Worm (Caenorhabditis elegans) whole organism, L4 larva: ENCODE data around the gene C34C6.10.

Experiments used
- F10B5.3 ChIP-seq: sonication (generic microtip); optimal IDR thresholded peaks from 2 replicates; lab custom pipeline; 2016; ENCODE audit warnings: mild to moderate bottlenecking, missing genetic modification characterization, missing compliant biosample characterization
- F37D6.2 ChIP-seq: sonication (generic microtip); optimal IDR thresholded peaks from 2 replicates; lab custom pipeline; 2016; ENCODE audit warnings: mild to moderate bottlenecking, missing genetic modification characterization, missing compliant biosample characterization
- F44E2.7 ChIP-seq: fragments of 200-800 bp; sonication (Bioruptor generic); IDR thresholded peaks from 2 replicates; pipeline ENCODE4 v2.1.2; 2022; ENCODE audit warnings: missing genetic modification characterization, missing compliant biosample characterization
- Y105C5A.15 ChIP-seq: fragments of 200-800 bp; sonication (Bioruptor generic); IDR thresholded peaks from 2 replicates; pipeline ENCODE4 v1.3.6; 2022; ENCODE audit warnings: missing genetic modification characterization, missing compliant biosample characterization
- ZK546.5 ChIP-seq, 2 experiments: sonication (generic microtip); optimal IDR thresholded peaks; 2 replicates each; lab custom pipeline; 2017; ENCODE audit warnings: missing biosample characterization in 2 of 2, missing genetic modification characterization in 2 of 2
- aly-2 ChIP-seq: sonication (generic microtip); optimal IDR thresholded peaks from 2 replicates; lab custom pipeline; 2018; ENCODE audit warnings: missing biosample characterization, missing genetic modification characterization
- ama-1 ChIP-seq: fragments of 150-350 bp; optimal IDR thresholded peaks from 2 replicates; lab custom pipeline; 2014; ENCODE audit warnings: inconsistent platforms, mixed read lengths
- ceh-20 ChIP-seq: fragments of 200-800 bp; sonication (Bioruptor generic); IDR thresholded peaks from 2 replicates; pipeline ENCODE4 v1.3.6; 2022; ENCODE audit warnings: missing genetic modification reagents, missing genetic modification characterization, missing compliant biosample characterization
- ceh-44 ChIP-seq: fragments of 200-800 bp; sonication (Bioruptor generic); IDR thresholded peaks from 2 replicates; pipeline ENCODE4 v1.3.6; 2022; ENCODE audit warnings: missing genetic modification reagents, missing genetic modification characterization, missing compliant biosample characterization
- cey-2 ChIP-seq: sonication (generic microtip); optimal IDR thresholded peaks from 3 replicates; lab custom pipeline; 2017; ENCODE audit warnings: missing genetic modification characterization, mild to moderate bottlenecking, missing compliant biosample characterization, antibody characterized with exemption, borderline replicate concordance; ENCODE audit not compliant: insufficient read depth
- daf-12 ChIP-seq: fragments of 150-350 bp; optimal IDR thresholded peaks from 2 replicates; lab custom pipeline; 2014; ENCODE audit warnings: missing biosample characterization, missing genetic modification reagents, missing genetic modification characterization
- daf-16 ChIP-seq, 3 experiments: sonication (generic microtip); optimal IDR thresholded peaks; 2 replicates each; lab custom pipeline; 2016 to 2017; ENCODE audit warnings: missing genetic modification characterization in 3 of 3, missing genetic modification reagents in 3 of 3, mild to moderate bottlenecking in 2 of 3, missing compliant biosample characterization in 2 of 3, missing biosample characterization in 1 of 3, moderate library complexity in 1 of 3
- daf-8 ChIP-seq: fragments of 200-800 bp; sonication (Bioruptor generic); IDR thresholded peaks from 2 replicates; pipeline ENCODE4 v1.3.6; 2022; ENCODE audit warnings: missing genetic modification characterization, missing compliant biosample characterization
- dmd-6 ChIP-seq: fragments of 200-800 bp; sonication (Bioruptor generic); IDR thresholded peaks from 2 replicates; pipeline ENCODE4 v1.3.6; 2022; ENCODE audit warnings: missing genetic modification reagents, missing genetic modification characterization, missing compliant biosample characterization
- dmd-9 ChIP-seq: fragments of 200-800 bp; sonication (Bioruptor generic); IDR thresholded peaks from 2 replicates; pipeline ENCODE4 v1.3.6; 2022; ENCODE audit warnings: missing genetic modification reagents, missing genetic modification characterization, missing compliant biosample characterization
- dpl-1 ChIP-seq: fragments of 150-350 bp; optimal IDR thresholded peaks from 2 replicates; lab custom pipeline; 2014; ENCODE audit warnings: missing biosample characterization, missing genetic modification reagents, missing genetic modification characterization
- dve-1 ChIP-seq: sonication (generic microtip); optimal IDR thresholded peaks from 2 replicates; lab custom pipeline; 2017; ENCODE audit warnings: antibody characterized with exemption, mild to moderate bottlenecking, missing genetic modification characterization, missing compliant biosample characterization; ENCODE audit not compliant: insufficient read depth
- egl-27 ChIP-seq: sonication (generic microtip); optimal IDR thresholded peaks from 3 replicates; lab custom pipeline; 2017; ENCODE audit warnings: missing biosample characterization, missing genetic modification reagents, missing genetic modification characterization
- gei-8 ChIP-seq: fragments of 200-800 bp; sonication (Bioruptor generic); optimal IDR thresholded peaks from 2 replicates; lab custom pipeline; 2018; ENCODE audit warnings: mild to moderate bottlenecking, missing genetic modification characterization, missing compliant biosample characterization
- hif-1 ChIP-seq, 2 experiments: sonication (generic microtip); optimal IDR thresholded peaks; 2 replicates each; lab custom pipeline; 2016 to 2017; ENCODE audit warnings: missing compliant biosample characterization in 2 of 2, missing genetic modification characterization in 2 of 2, missing genetic modification reagents in 2 of 2, missing genotype in 2 of 2, mild to moderate bottlenecking in 1 of 2
- lin-38 ChIP-seq: fragments of 200-800 bp; sonication (Bioruptor generic); IDR thresholded peaks from 2 replicates; pipeline ENCODE4 v1.3.6; 2022; ENCODE audit warnings: missing genetic modification reagents, missing genetic modification characterization, missing compliant biosample characterization
- lir-3 ChIP-seq: sonication (generic microtip); optimal IDR thresholded peaks from 2 replicates; lab custom pipeline; 2016; ENCODE audit warnings: mild to moderate bottlenecking, missing genetic modification characterization, missing compliant biosample characterization
- mdl-1 ChIP-seq, 2 experiments: fragments of 150-350 bp in 1 of 2; sonication (generic microtip) in 1 of 2; optimal IDR thresholded peaks; 2 replicates each; lab custom pipeline; 2014 to 2017; ENCODE audit warnings: missing biosample characterization in 2 of 2, missing genetic modification characterization in 2 of 2
- mdt-29 ChIP-seq: fragments of 200-800 bp; sonication (Bioruptor generic); IDR thresholded peaks from 2 replicates; pipeline ENCODE4 v1.3.6; 2022; ENCODE audit warnings: missing genetic modification reagents, missing genetic modification characterization, missing compliant biosample characterization
- mep-1 ChIP-seq: fragments of 150-350 bp; sonication (generic microtip); optimal IDR thresholded peaks from 3 replicates; lab custom pipeline; 2014; ENCODE audit warnings: missing biosample characterization, missing genetic modification characterization
- mes-2 ChIP-seq: sonication (generic microtip); optimal IDR thresholded peaks from 2 replicates; lab custom pipeline; 2016; ENCODE audit warnings: missing genotype, mild to moderate bottlenecking, missing genetic modification characterization, missing compliant biosample characterization; ENCODE audit not compliant: poor library complexity, severe bottlenecking
- mxl-3 ChIP-seq: fragments of 200-800 bp; sonication (Bioruptor generic); optimal IDR thresholded peaks from 2 replicates; lab custom pipeline; 2018; ENCODE audit warnings: mild to moderate bottlenecking, missing genetic modification characterization, missing compliant biosample characterization
- nhr-10 ChIP-seq: fragments of 150-350 bp; optimal IDR thresholded peaks from 2 replicates; lab custom pipeline; 2014; ENCODE audit warnings: missing biosample characterization, missing genetic modification characterization
- nhr-102 ChIP-seq: sonication (generic microtip); optimal IDR thresholded peaks from 2 replicates; lab custom pipeline; 2016; ENCODE audit warnings: mild to moderate bottlenecking, missing genetic modification characterization, moderate library complexity, missing compliant biosample characterization
- nhr-28 ChIP-seq: fragments of 150-350 bp; optimal IDR thresholded peaks from 2 replicates; lab custom pipeline; 2014; ENCODE audit warnings: missing biosample characterization, missing genetic modification characterization
- nhr-48 ChIP-seq: sonication (generic microtip); optimal IDR thresholded peaks from 2 replicates; lab custom pipeline; 2016; ENCODE audit warnings: mild to moderate bottlenecking, missing genetic modification characterization, missing compliant biosample characterization
- nhr-77 ChIP-seq: fragments of 150-350 bp; optimal IDR thresholded peaks from 2 replicates; lab custom pipeline; 2014; ENCODE audit warnings: missing biosample characterization, missing genetic modification characterization
- pqm-1 ChIP-seq: sonication (generic microtip); optimal IDR thresholded peaks from 2 replicates; lab custom pipeline; 2017; ENCODE audit warnings: missing biosample characterization, missing genetic modification characterization
- rbr-2 ChIP-seq: sonication (generic microtip); optimal IDR thresholded peaks from 2 replicates; lab custom pipeline; 2016; ENCODE audit warnings: missing genotype, missing genetic modification characterization, missing compliant biosample characterization
- snpc-4 ChIP-seq: fragments of 150-350 bp; optimal IDR thresholded peaks from 2 replicates; lab custom pipeline; 2014; ENCODE audit warnings: missing biosample characterization, missing genetic modification characterization
- unc-39 ChIP-seq: sonication (generic microtip); optimal IDR thresholded peaks from 2 replicates; lab custom pipeline; 2017; ENCODE audit warnings: missing biosample characterization, missing genetic modification characterization
- unc-62 ChIP-seq, 3 experiments: fragments of 150-350 bp in 1 of 3; sonication (generic microtip); optimal IDR thresholded peaks in 2 of 3; peaks in 1 of 3; 1 replicate in 1 of 3; 2 replicates in 2 of 3; lab custom pipeline; 2014 to 2017; ENCODE audit warnings: missing biosample characterization in 3 of 3, missing genetic modification characterization in 3 of 3, missing genetic modification reagents in 3 of 3, missing genotype in 1 of 3
- zag-1 ChIP-seq: fragments of 150-350 bp; optimal IDR thresholded peaks from 2 replicates; lab custom pipeline; 2014; ENCODE audit warnings: missing biosample characterization, missing genetic modification characterization
- ztf-7 ChIP-seq: fragments of 150-350 bp; optimal IDR thresholded peaks from 2 replicates; lab custom pipeline; 2014; ENCODE audit warnings: missing biosample characterization, missing genetic modification characterization

Gene C34C6.10

ce11 chrII:8664533-8664932 is 31.1 kb downstream of the C34C6.10 start, which contains the start of gene etc-1:
Gene etc-1 (plus strand): TSS chrII:8664833.
- TF ChIP-seq F44E2.7 (GFP tag; lab: Robert Waterston, UW) (no peak), ama-1 (lab: Kevin White, UChicago) (peak; percentile 11), mep-1 (tag; lab: Kevin White, UChicago) (no peak), unc-62 (GFP tag; optimal IDR thresholded peaks at IDR 0.05 in 1 of 2; lab: Kevin White, UChicago) (peak in 1 of 2 experiments; percentile 34), unc-62 (tag; optimal IDR thresholded peaks at IDR 0.05; lab: Kevin White, UChicago) (no peak), gei-8 (GFP tag; lab: Kevin White, UChicago) (no peak), dmd-9 (no peak)

ce11 chrII:8661539-8661938 is 34.1 kb downstream of the C34C6.10 start, which contains the start of the genes piga-1 and eif-2Bepsilon:
Gene piga-1 (minus strand): TSS chrII:8661712.
Gene eif-2Bepsilon (plus strand): TSS chrII:8661869.
- TF ChIP-seq ceh-20 (GFP tag; lab: Robert Waterston, UW), result no peak
- TF ChIP-seq ama-1 (lab: Kevin White, UChicago), result no peak
- no peak for TF ChIP-seq nhr-10 (tag; lab: Kevin White, UChicago)
- TF ChIP-seq dve-1 (tag; lab: Kevin White, UChicago), result peak; percentile 22
- TF ChIP-seq mxl-3 (GFP tag; lab: Kevin White, UChicago), result peak; percentile 24
- TF ChIP-seq mdl-1 (tag; optimal IDR thresholded peaks at IDR 0.05; lab: Kevin White, UChicago), result peak in 1 of 2 experiments; percentile 75
- no peak for TF ChIP-seq F44E2.7 (GFP tag; lab: Robert Waterston, UW)
- TF ChIP-seq dmd-9, result no peak
- TF ChIP-seq mes-2 (tag; lab: Kevin White, UChicago), result peak; percentile 53
- TF ChIP-seq ceh-44 (GFP tag; lab: Robert Waterston, UW), result no peak
- no peak for TF ChIP-seq mdt-29 (GFP tag; lab: Robert Waterston, UW)
- TF ChIP-seq ztf-7 (tag; lab: Kevin White, UChicago), result no peak
- no peak for TF ChIP-seq F10B5.3 (tag; lab: Kevin White, UChicago)
- no peak for TF ChIP-seq nhr-28 (tag; lab: Kevin White, UChicago)
- TF ChIP-seq hif-1 (tag; optimal IDR thresholded peaks at IDR 0.05; lab: Kevin White, UChicago), result peak in 1 of 2 experiments; percentile 3
- no peak for TF ChIP-seq egl-27
- TF ChIP-seq cey-2 (tag; lab: Kevin White, UChicago), result no peak
- TF ChIP-seq mep-1 (tag; lab: Kevin White, UChicago), result no peak
- no peak for TF ChIP-seq lir-3 (tag; lab: Kevin White, UChicago)
- TF ChIP-seq aly-2 (tag; lab: Kevin White, UChicago), result no peak
- no peak for TF ChIP-seq unc-39
- no peak for TF ChIP-seq Y105C5A.15 (GFP tag; lab: Robert Waterston, UW)
- no peak for TF ChIP-seq dmd-6 (GFP tag; lab: Robert Waterston, UW)
- TF ChIP-seq daf-16 (GFP tag; optimal IDR thresholded peaks at IDR 0.05; lab: Kevin White, UChicago), result no peak
- TF ChIP-seq daf-16 (tag; optimal IDR thresholded peaks at IDR 0.05; lab: Kevin White, UChicago), result no peak
- TF ChIP-seq nhr-48 (tag; lab: Kevin White, UChicago), result no peak
- TF ChIP-seq daf-8, result no peak
- peak; percentile 16 for TF ChIP-seq rbr-2
- no peak for TF ChIP-seq snpc-4 (tag; lab: Kevin White, UChicago)
- TF ChIP-seq nhr-77, result peak; percentile 16
- no peak for TF ChIP-seq daf-12 (tag; lab: Kevin White, UChicago)
- TF ChIP-seq pqm-1 (tag; lab: Kevin White, UChicago), result no peak
- peak; percentile 49 for TF ChIP-seq dpl-1
- peak; percentile 90 for TF ChIP-seq lin-38 (GFP tag; lab: Robert Waterston, UW)
- TF ChIP-seq ZK546.5 (tag; optimal IDR thresholded peaks at IDR 0.05; lab: Kevin White, UChicago), result no peak
- TF ChIP-seq zag-1, result no peak
- TF ChIP-seq F37D6.2 (tag; lab: Kevin White, UChicago), result no peak
- no peak for TF ChIP-seq unc-62 (GFP tag; optimal IDR thresholded peaks at IDR 0.05 in 1 of 2; lab: Kevin White, UChicago)
- TF ChIP-seq unc-62 (tag; optimal IDR thresholded peaks at IDR 0.05; lab: Kevin White, UChicago), result no peak
- TF ChIP-seq nhr-102 (tag; lab: Kevin White, UChicago), result no peak
- TF ChIP-seq, all 104 proteins: peak for 9
